Fruit fly (Drosophila melanogaster) whole organism, prepupa: ENCODE measurements around the gene CG8202.

Source experiments
- Blimp-1 ChIP-seq: fragments of 200-800 bp; sonication (Bioruptor generic); optimal IDR thresholded peaks from 3 replicates; lab custom pipeline; 2017; ENCODE audit warnings: missing biosample characterization, missing genetic modification characterization, mild to moderate bottlenecking, moderate library complexity, missing genetic modification reagents
- CG10669 ChIP-seq: fragments of 200-800 bp; sonication (Bioruptor generic); optimal IDR thresholded peaks from 3 replicates; lab custom pipeline; 2018; ENCODE audit warnings: missing biosample characterization, mild to moderate bottlenecking, missing genetic modification characterization, moderate library complexity
- CG11294 ChIP-seq: fragments of 200-800 bp; sonication (Bioruptor generic); IDR thresholded peaks from 2 replicates; pipeline ENCODE4 v1.3.6; 2022; ENCODE audit warnings: missing biosample characterization, missing genetic modification characterization
- CG11762 ChIP-seq: fragments of 200-800 bp; sonication (Bioruptor generic); optimal IDR thresholded peaks from 3 replicates; lab custom pipeline; 2016; ENCODE audit warnings: missing biosample characterization, missing genetic modification characterization; ENCODE audit not compliant: insufficient read depth
- CG11902 ChIP-seq: fragments of 200-800 bp; sonication (Bioruptor generic); optimal IDR thresholded peaks from 3 replicates; lab custom pipeline; 2016; ENCODE audit warnings: missing biosample characterization, missing genetic modification characterization
- CG15336 ChIP-seq: fragments of 200-800 bp; sonication (Bioruptor generic); IDR thresholded peaks from 2 replicates; pipeline ENCODE4 v1.3.6; 2022; ENCODE audit warnings: missing biosample characterization, missing genetic modification characterization
- CG16779 ChIP-seq: fragments of 200-800 bp; sonication (Bioruptor generic); optimal IDR thresholded peaks from 3 replicates; lab custom pipeline; 2017; ENCODE audit warnings: missing biosample characterization, mild to moderate bottlenecking, missing genetic modification characterization
- CG3032 ChIP-seq: fragments of 200-800 bp; optimal IDR thresholded peaks from 2 replicates; lab custom pipeline; 2019; ENCODE audit warnings: missing biosample characterization, mild to moderate bottlenecking, missing genetic modification characterization, moderate library complexity
- CG34406 ChIP-seq: fragments of 200-800 bp; sonication (Bioruptor generic); optimal IDR thresholded peaks from 3 replicates; lab custom pipeline; 2016; ENCODE audit warnings: missing biosample characterization, missing genetic modification characterization
- CG3919 ChIP-seq: fragments of 200-800 bp; sonication (Bioruptor generic); optimal IDR thresholded peaks from 3 replicates; lab custom pipeline; 2016; ENCODE audit warnings: missing biosample characterization, missing genetic modification characterization
- CG4318 ChIP-seq: fragments of 200-800 bp; sonication (Bioruptor generic); optimal IDR thresholded peaks from 3 replicates; lab custom pipeline; 2017; ENCODE audit warnings: missing biosample characterization, mild to moderate bottlenecking, missing genetic modification characterization
- CG6163 ChIP-seq: fragments of 200-800 bp; sonication (Bioruptor generic); IDR thresholded peaks from 3 replicates; pipeline ENCODE4 v1.3.6; 2022; ENCODE audit warnings: missing biosample characterization, missing genetic modification characterization
- CG6276 ChIP-seq: fragments of 200-800 bp; sonication (Bioruptor generic); optimal IDR thresholded peaks from 2 replicates; lab custom pipeline; 2017; ENCODE audit warnings: missing biosample characterization, mild to moderate bottlenecking, missing genetic modification characterization
- CG6792 ChIP-seq: fragments of 200-800 bp; sonication (Bioruptor generic); optimal IDR thresholded peaks from 3 replicates; lab custom pipeline; 2016; ENCODE audit warnings: missing biosample characterization, missing genetic modification characterization
- CG6808 ChIP-seq: fragments of 200-800 bp; sonication (Bioruptor generic); optimal IDR thresholded peaks from 3 replicates; lab custom pipeline; 2017; ENCODE audit warnings: missing biosample characterization, missing genetic modification characterization, mild to moderate bottlenecking, moderate library complexity, missing genetic modification reagents
- CG6854 ChIP-seq: fragments of 200-800 bp; sonication (Bioruptor generic); optimal IDR thresholded peaks from 2 replicates; lab custom pipeline; 2017; ENCODE audit warnings: missing biosample characterization, mild to moderate bottlenecking, missing genetic modification characterization
- CG7368 ChIP-seq: fragments of 200-800 bp; sonication (Bioruptor generic); optimal IDR thresholded peaks from 3 replicates; lab custom pipeline; 2016; ENCODE audit warnings: missing biosample characterization, missing genetic modification characterization
- CG8119 ChIP-seq: fragments of 200-800 bp; sonication (Bioruptor generic); IDR thresholded peaks from 3 replicates; pipeline ENCODE4 v1.3.6; 2022; ENCODE audit warnings: missing biosample characterization, missing genetic modification characterization
- CG8319 ChIP-seq: fragments of 200-800 bp; sonication (Bioruptor generic); optimal IDR thresholded peaks from 3 replicates; lab custom pipeline; 2016; ENCODE audit warnings: missing biosample characterization, missing genetic modification characterization
- CG8632 ChIP-seq: fragments of 200-800 bp; sonication (Bioruptor generic); optimal IDR thresholded peaks from 3 replicates; lab custom pipeline; 2016; ENCODE audit warnings: missing biosample characterization, missing genetic modification characterization
- CG9139 ChIP-seq: fragments of 200-800 bp; sonication (Bioruptor generic); optimal IDR thresholded peaks from 3 replicates; lab custom pipeline; 2017; ENCODE audit warnings: missing biosample characterization, mild to moderate bottlenecking, missing genetic modification characterization
- Eip75B ChIP-seq: fragments of 200-800 bp; sonication (Bioruptor generic); optimal IDR thresholded peaks from 3 replicates; lab custom pipeline; 2016; ENCODE audit warnings: missing biosample characterization, missing genetic modification characterization
- Ets21C ChIP-seq: fragments of 200-800 bp; sonication (Bioruptor generic); optimal IDR thresholded peaks from 3 replicates; lab custom pipeline; 2016; ENCODE audit warnings: missing biosample characterization, missing genetic modification characterization
- Ets96B ChIP-seq: fragments of 200-800 bp; optimal IDR thresholded peaks from 2 replicates; lab custom pipeline; 2019; ENCODE audit warnings: missing biosample characterization, mild to moderate bottlenecking, missing genetic modification characterization, moderate library complexity
- Gug ChIP-seq: fragments of 200-800 bp; sonication (Bioruptor generic); IDR thresholded peaks from 2 replicates; pipeline ENCODE4 v1.3.6; 2022; ENCODE audit warnings: missing biosample characterization, missing genetic modification characterization
- Hr38 ChIP-seq: sonication (Bioruptor generic); optimal IDR thresholded peaks from 2 replicates; lab custom pipeline; 2016; ENCODE audit warnings: missing biosample characterization, missing genetic modification characterization
- Hr39 ChIP-seq: fragments of 200-800 bp; sonication (Bioruptor generic); optimal IDR thresholded peaks from 2 replicates; lab custom pipeline; 2016; ENCODE audit warnings: missing biosample characterization, missing genetic modification characterization
- Hr4 ChIP-seq: fragments of 200-800 bp; sonication (Bioruptor generic); optimal IDR thresholded peaks from 3 replicates; lab custom pipeline; 2016; ENCODE audit warnings: missing biosample characterization, missing genetic modification characterization
- Lpt ChIP-seq: fragments of 200-800 bp; sonication (Bioruptor generic); optimal IDR thresholded peaks from 3 replicates; lab custom pipeline; 2016; ENCODE audit warnings: missing biosample characterization, missing genetic modification characterization
- OdsH ChIP-seq: fragments of 200-800 bp; sonication (Bioruptor generic); optimal IDR thresholded peaks from 3 replicates; lab custom pipeline; 2016; ENCODE audit warnings: missing biosample characterization, missing genetic modification characterization
- Sox102F ChIP-seq: fragments of 200-800 bp; sonication (Bioruptor generic); optimal IDR thresholded peaks from 2 replicates; lab custom pipeline; 2016; ENCODE audit warnings: missing biosample characterization, mild to moderate bottlenecking, missing genetic modification characterization
- Sox14 ChIP-seq: fragments of 200-800 bp; sonication (Bioruptor generic); optimal IDR thresholded peaks from 3 replicates; lab custom pipeline; 2016; ENCODE audit warnings: missing biosample characterization, missing genetic modification characterization
- Sox15 ChIP-seq: fragments of 200-800 bp; sonication (Bioruptor generic); optimal IDR thresholded peaks from 3 replicates; lab custom pipeline; 2016; ENCODE audit warnings: missing biosample characterization, missing genetic modification characterization
- achi ChIP-seq: fragments of 200-800 bp; sonication (Bioruptor generic); optimal IDR thresholded peaks from 3 replicates; lab custom pipeline; 2016; ENCODE audit warnings: missing biosample characterization, missing genetic modification characterization
- acj6 ChIP-seq: fragments of 200-800 bp; sonication (Bioruptor generic); optimal IDR thresholded peaks from 3 replicates; lab custom pipeline; 2016; ENCODE audit warnings: missing biosample characterization, missing genetic modification characterization
- cyc ChIP-seq: fragments of 200-800 bp; sonication (Bioruptor generic); optimal IDR thresholded peaks from 3 replicates; lab custom pipeline; 2016; ENCODE audit warnings: missing biosample characterization, missing genetic modification characterization
- dac ChIP-seq: fragments of 200-800 bp; sonication (Bioruptor generic); optimal IDR thresholded peaks from 2 replicates; lab custom pipeline; 2017; ENCODE audit warnings: missing biosample characterization, mild to moderate bottlenecking, missing genetic modification characterization
- dsx ChIP-seq: fragments of 200-800 bp; optimal IDR thresholded peaks from 3 replicates; lab custom pipeline; 2019; ENCODE audit warnings: missing biosample characterization, mild to moderate bottlenecking, missing genetic modification characterization, moderate library complexity; ENCODE audit not compliant: poor library complexity, severe bottlenecking
- eg ChIP-seq: fragments of 200-800 bp; sonication (Bioruptor generic); IDR thresholded peaks from 3 replicates; pipeline ENCODE4 v1.3.6; 2022; ENCODE audit warnings: missing biosample characterization, missing genetic modification characterization
- esn ChIP-seq: fragments of 200-800 bp; sonication (Bioruptor generic); optimal IDR thresholded peaks from 2 replicates; lab custom pipeline; 2016; ENCODE audit warnings: missing biosample characterization, mild to moderate bottlenecking, missing genetic modification characterization, moderate library complexity
- fd59A ChIP-seq: fragments of 200-800 bp; sonication (Bioruptor generic); optimal IDR thresholded peaks from 2 replicates; lab custom pipeline; 2017; ENCODE audit warnings: missing biosample characterization, mild to moderate bottlenecking, missing genetic modification characterization, missing genetic modification reagents
- fd85E ChIP-seq: fragments of 200-800 bp; sonication (Bioruptor generic); optimal IDR thresholded peaks from 3 replicates; lab custom pipeline; 2016; ENCODE audit warnings: missing biosample characterization, missing genetic modification characterization
- fkh ChIP-seq: fragments of 200-800 bp; sonication (Bioruptor generic); optimal IDR thresholded peaks from 3 replicates; lab custom pipeline; 2017; ENCODE audit warnings: missing biosample characterization, mild to moderate bottlenecking, missing genetic modification characterization, moderate library complexity
- net ChIP-seq: fragments of 200-800 bp; sonication (Bioruptor generic); optimal IDR thresholded peaks from 3 replicates; lab custom pipeline; 2016; ENCODE audit warnings: missing biosample characterization, missing genetic modification characterization
- pdm3 ChIP-seq: fragments of 200-800 bp; sonication (Bioruptor generic); optimal IDR thresholded peaks from 3 replicates; lab custom pipeline; 2016; ENCODE audit warnings: missing biosample characterization, missing genetic modification characterization
- salr ChIP-seq, 2 experiments: fragments of 200-800 bp; sonication (Bioruptor generic); optimal IDR thresholded peaks; 3 replicates each; lab custom pipeline; 2016 to 2018; ENCODE audit warnings: missing biosample characterization in 2 of 2, missing genetic modification characterization in 2 of 2, mild to moderate bottlenecking in 1 of 2
- spab ChIP-seq: fragments of 200-800 bp; sonication (Bioruptor generic); optimal IDR thresholded peaks from 2 replicates; lab custom pipeline; 2017; ENCODE audit warnings: missing biosample characterization, mild to moderate bottlenecking, missing genetic modification characterization, missing genetic modification reagents
- svp ChIP-seq: fragments of 200-800 bp; sonication (Bioruptor generic); peaks from one replicate; lab custom pipeline; 2016; ENCODE audit warnings: missing biosample characterization, missing genetic modification characterization
- topi ChIP-seq: fragments of 200-800 bp; sonication (Bioruptor generic); optimal IDR thresholded peaks from 3 replicates; lab custom pipeline; 2016; ENCODE audit warnings: missing biosample characterization, missing genetic modification characterization
- vri ChIP-seq: fragments of 200-800 bp; sonication (Bioruptor generic); optimal IDR thresholded peaks from 3 replicates; lab custom pipeline; 2016; ENCODE audit warnings: missing biosample characterization, mild to moderate bottlenecking, missing genetic modification characterization

Gene CG8202

DNA sequence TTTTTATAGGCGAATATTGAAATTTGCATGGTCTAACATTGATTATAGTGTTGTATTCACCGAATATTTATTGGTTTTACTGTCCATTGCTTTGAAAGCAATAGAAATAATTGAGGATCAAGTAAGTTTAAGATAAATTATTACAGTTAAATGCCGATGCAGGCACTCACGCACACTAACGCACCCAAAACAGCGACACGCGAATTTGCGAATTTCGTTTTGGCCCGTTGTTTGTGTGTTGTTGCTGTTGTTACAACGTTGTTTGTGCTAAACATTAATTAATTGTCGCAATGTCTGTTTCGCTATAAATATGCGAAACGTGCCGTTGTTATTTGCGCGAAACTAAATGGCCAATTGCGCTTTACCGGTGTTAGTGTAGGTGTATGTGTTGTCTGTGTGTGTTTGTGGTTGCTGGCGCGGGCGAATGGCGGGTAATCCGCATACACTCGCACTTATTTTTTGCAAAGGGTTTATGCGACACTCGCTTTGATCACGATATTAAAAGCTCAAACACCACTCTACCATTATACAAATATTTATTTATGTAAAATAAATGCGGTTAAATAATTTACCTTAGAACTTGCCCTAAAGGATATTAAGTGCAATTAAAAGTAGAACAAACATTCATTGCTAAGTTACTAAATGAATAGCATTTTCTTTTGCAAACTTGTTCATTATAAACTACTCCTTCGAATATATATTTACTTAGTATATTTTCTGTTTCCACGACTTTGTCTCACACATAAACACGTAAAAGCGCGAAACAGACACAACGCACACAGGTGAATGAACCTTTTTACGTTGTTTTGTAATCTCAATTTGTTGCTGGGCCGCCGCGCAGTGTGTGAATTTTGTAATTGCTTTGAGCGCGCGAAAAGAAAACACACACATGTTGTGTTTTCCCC is 16.2 kb downstream of the CG8202 start:
- TF ChIP-seq Hr4 (peak; percentile 80), svp (GFP tag; lab: Kevin White, UChicago) (peak; percentile 89), CG11762 (GFP tag; lab: Kevin White, UChicago) (peak; percentile 68), dsx (GFP tag; lab: Kevin White, UChicago) (peak; percentile 72), CG10669 (peak; percentile 57), OdsH (GFP tag; lab: Kevin White, UChicago) (peak; percentile 86), CG16779 (tag; lab: Kevin White, UChicago) (peak; percentile 72), CG3032 (tag; lab: Kevin White, UChicago) (peak; percentile 77), vri (peak; percentile 70), eg (GFP tag; lab: Robert Waterston, UW) (peak; percentile 86), pdm3 (GFP tag; lab: Kevin White, UChicago) (peak; percentile 85), fkh (GFP tag; lab: Kevin White, UChicago) (no peak), CG6276 (peak; percentile 85), Gug (GFP tag; lab: Robert Waterston, UW) (peak; percentile 50), fd85E (GFP tag; lab: Kevin White, UChicago) (no peak), CG8319 (GFP tag; lab: Kevin White, UChicago) (peak; percentile 71), CG15336 (GFP tag; lab: Robert Waterston, UW) (peak; percentile 88), esn (GFP tag; lab: Kevin White, UChicago) (peak; percentile 90), Ets96B (tag; lab: Kevin White, UChicago) (peak; percentile 64), CG6854 (peak; percentile 33), CG11902 (GFP tag; lab: Kevin White, UChicago) (peak; percentile 52), Sox14 (GFP tag; lab: Kevin White, UChicago) (peak; percentile 75), Eip75B (GFP tag; lab: Kevin White, UChicago) (peak; percentile 77), Lpt (GFP tag; lab: Kevin White, UChicago) (peak; percentile 69), Sox102F (GFP tag; lab: Kevin White, UChicago) (peak; percentile 86), net (GFP tag; lab: Kevin White, UChicago) (peak; percentile 89), Hr39 (GFP tag; lab: Kevin White, UChicago) (peak; percentile 74), spab (peak; percentile 17), CG8119 (peak; percentile 81), Sox15 (GFP tag; lab: Kevin White, UChicago) (peak; percentile 71), Blimp-1 (GFP tag; lab: Kevin White, UChicago) (peak; percentile 66), achi (GFP tag; lab: Kevin White, UChicago) (peak; percentile 74), dac (GFP tag; lab: Kevin White, UChicago) (peak; percentile 73), CG34406 (GFP tag; lab: Kevin White, UChicago) (peak; percentile 88), CG11294 (peak; percentile 57; the same call in 1 of the 2 replicates), CG7368 (peak; percentile 69), CG6163 (GFP tag; lab: Robert Waterston, UW) (peak; percentile 76), Ets21C (peak; percentile 60), Hr38 (GFP tag; lab: Kevin White, UChicago) (no peak), acj6 (peak; percentile 85), salr (GFP tag; optimal IDR thresholded peaks at IDR 0.05; lab: Kevin White, UChicago) (peak; percentile 1 to 80), fd59A (peak; percentile 63), CG6808 (GFP tag; lab: Kevin White, UChicago) (peak; percentile 75), CG9139 (GFP tag; lab: Kevin White, UChicago) (peak; percentile 35), CG4318 (GFP tag; lab: Kevin White, UChicago) (peak; percentile 67), cyc (GFP tag; lab: Kevin White, UChicago) (peak; percentile 77), CG3919 (GFP tag; lab: Kevin White, UChicago) (peak; percentile 75), topi (GFP tag; lab: Kevin White, UChicago) (peak; percentile 87), CG8632 (peak; percentile 84), CG6792 (GFP tag; lab: Kevin White, UChicago) (peak; percentile 77)
